Fruit fly (Drosophila melanogaster) whole organism, embryonic: ENCODE data around the gene Ice2.
A peak's percentile ranks its signal among the peaks of the same experiment; 100 is the strongest.

Source experiments
- Bdp1 ChIP-seq: fragments of 200-800 bp; sonication (Bioruptor generic); optimal IDR thresholded peaks from 3 replicates; lab custom pipeline; 2016; ENCODE audit warnings: missing biosample characterization, missing genetic modification characterization
- CG11723 ChIP-seq: fragments of 200-800 bp; sonication (Bioruptor generic); optimal IDR thresholded peaks from 2 replicates; lab custom pipeline; 2017; ENCODE audit warnings: missing biosample characterization, mild to moderate bottlenecking, missing genetic modification characterization
- CG12104 ChIP-seq: fragments of 200-800 bp; sonication (Bioruptor generic); optimal IDR thresholded peaks from 3 replicates; lab custom pipeline; 2016; ENCODE audit warnings: missing biosample characterization, missing genetic modification characterization
- CG12659 ChIP-seq: fragments of 200-800 bp; sonication (Bioruptor generic); optimal IDR thresholded peaks from 3 replicates; lab custom pipeline; 2017; ENCODE audit warnings: mild to moderate bottlenecking, missing biosample characterization, missing genetic modification reagents, missing genetic modification characterization
- CG13775 ChIP-seq: fragments of 200-800 bp; sonication (Bioruptor generic); optimal IDR thresholded peaks from 3 replicates; lab custom pipeline; 2017; ENCODE audit warnings: missing biosample characterization, mild to moderate bottlenecking, missing genetic modification characterization
- CG17361 ChIP-seq: fragments of 200-800 bp; sonication (Bioruptor generic); IDR thresholded peaks from 3 replicates; pipeline ENCODE4 v1.3.6; 2022; ENCODE audit warnings: missing biosample characterization, missing genetic modification characterization
- CG17385 ChIP-seq: fragments of 200-800 bp; sonication (Bioruptor generic); optimal IDR thresholded peaks from 3 replicates; lab custom pipeline; 2018; ENCODE audit warnings: missing biosample characterization, mild to moderate bottlenecking, missing genetic modification characterization
- CG17802 ChIP-seq: fragments of 200-800 bp; sonication (Bioruptor generic); optimal IDR thresholded peaks from 2 replicates; lab custom pipeline; 2018; ENCODE audit warnings: missing biosample characterization, mild to moderate bottlenecking, missing genetic modification characterization, moderate library complexity
- CG18011 ChIP-seq: fragments of 200-800 bp; sonication (Bioruptor generic); optimal IDR thresholded peaks from 2 replicates; lab custom pipeline; 2017; ENCODE audit warnings: missing biosample characterization, missing genetic modification characterization, mild to moderate bottlenecking, moderate library complexity, missing genotype
- CG18262 ChIP-seq: fragments of 200-800 bp; optimal IDR thresholded peaks from 3 replicates; lab custom pipeline; 2019; ENCODE audit warnings: missing biosample characterization, mild to moderate bottlenecking, missing genetic modification characterization, moderate library complexity
- CG1832 ChIP-seq: fragments of 200-800 bp; sonication (Bioruptor generic); optimal IDR thresholded peaks from 2 replicates; lab custom pipeline; 2017; ENCODE audit warnings: missing biosample characterization, mild to moderate bottlenecking, missing genetic modification characterization, inconsistent platforms
- CG18599 ChIP-seq: fragments of 200-800 bp; sonication (Bioruptor generic); optimal IDR thresholded peaks from 3 replicates; lab custom pipeline; 2017; ENCODE audit warnings: missing biosample characterization, missing genetic modification characterization, mild to moderate bottlenecking, moderate library complexity, missing genetic modification reagents
- CG2199 ChIP-seq: fragments of 200-800 bp; sonication (Bioruptor generic); IDR thresholded peaks from 3 replicates; pipeline ENCODE4 v1.3.6; 2022; ENCODE audit warnings: missing biosample characterization, missing genetic modification characterization
- CG2712 ChIP-seq: fragments of 200-800 bp; optimal IDR thresholded peaks from 3 replicates; lab custom pipeline; 2019; ENCODE audit warnings: missing biosample characterization, mild to moderate bottlenecking, missing genetic modification characterization, moderate library complexity
- CG31365 ChIP-seq: fragments of 200-800 bp; sonication (Bioruptor generic); optimal IDR thresholded peaks from 2 replicates; lab custom pipeline; 2018; ENCODE audit warnings: missing biosample characterization, mild to moderate bottlenecking, missing genetic modification characterization
- CG31441 ChIP-seq: fragments of 200-800 bp; sonication (Bioruptor generic); IDR thresholded peaks from 2 replicates; pipeline ENCODE4 v1.3.6; 2022; ENCODE audit warnings: missing biosample characterization, missing genetic modification characterization
- CG4617 ChIP-seq: fragments of 200-800 bp; sonication (Bioruptor generic); optimal IDR thresholded peaks from 3 replicates; lab custom pipeline; 2016; ENCODE audit warnings: missing biosample characterization, missing genetic modification characterization, borderline replicate concordance
- CG6175 ChIP-seq: fragments of 200-800 bp; sonication (Bioruptor generic); IDR thresholded peaks from 3 replicates; pipeline ENCODE4 v1.3.6; 2022; ENCODE audit warnings: missing biosample characterization, missing genetic modification characterization
- CG6272 ChIP-seq: fragments of 200-800 bp; sonication (Bioruptor generic); IDR thresholded peaks from 2 replicates; pipeline ENCODE4 v1.3.6; 2022; ENCODE audit warnings: missing biosample characterization, missing genetic modification characterization
- CG6765 ChIP-seq: fragments of 200-800 bp; sonication (Bioruptor generic); optimal IDR thresholded peaks from 3 replicates; lab custom pipeline; 2017; ENCODE audit warnings: missing biosample characterization, mild to moderate bottlenecking, missing genetic modification characterization
- CG6813 ChIP-seq: fragments of 200-800 bp; sonication (Bioruptor generic); optimal IDR thresholded peaks from 2 replicates; lab custom pipeline; 2017; ENCODE audit warnings: missing biosample characterization, missing genetic modification characterization, mild to moderate bottlenecking, moderate library complexity, missing genetic modification reagents
- CG8765 ChIP-seq: fragments of 200-800 bp; sonication (Bioruptor generic); IDR thresholded peaks from 2 replicates; pipeline ENCODE4 v1.3.6; 2022; ENCODE audit warnings: missing biosample characterization, missing genetic modification characterization
- CG9437 ChIP-seq: fragments of 200-800 bp; sonication (Bioruptor generic); optimal IDR thresholded peaks from 2 replicates; lab custom pipeline; 2018; ENCODE audit warnings: missing biosample characterization, mild to moderate bottlenecking, missing genetic modification characterization
- Camta ChIP-seq: fragments of 200-800 bp; sonication (Bioruptor generic); optimal IDR thresholded peaks from 2 replicates; lab custom pipeline; 2016; ENCODE audit warnings: missing biosample characterization, missing genetic modification characterization
- Deaf1 ChIP-seq: fragments of 200-800 bp; optimal IDR thresholded peaks from 3 replicates; lab custom pipeline; 2019; ENCODE audit warnings: missing biosample characterization, mild to moderate bottlenecking, missing genetic modification characterization, moderate library complexity
- Hr3 ChIP-seq: fragments of 200-800 bp; sonication (Bioruptor generic); optimal IDR thresholded peaks from 3 replicates; lab custom pipeline; 2016; ENCODE audit warnings: missing biosample characterization, missing genetic modification characterization
- Hsf ChIP-seq: fragments of 200-800 bp; sonication (Bioruptor generic); optimal IDR thresholded peaks from 3 replicates; lab custom pipeline; 2016; ENCODE audit warnings: missing biosample characterization, missing genetic modification characterization
- Max ChIP-seq: fragments of 200-800 bp; sonication (Bioruptor generic); optimal IDR thresholded peaks from 2 replicates; lab custom pipeline; 2016; ENCODE audit warnings: missing biosample characterization, mild to moderate bottlenecking, missing genetic modification characterization
- NC2α ChIP-seq: fragments of 200-800 bp; sonication (Bioruptor generic); optimal IDR thresholded peaks from 2 replicates; lab custom pipeline; 2016; ENCODE audit warnings: missing biosample characterization, missing genetic modification characterization
- TFAM ChIP-seq: fragments of 200-800 bp; sonication (Bioruptor generic); optimal IDR thresholded peaks from 2 replicates; lab custom pipeline; 2017; ENCODE audit warnings: missing biosample characterization, missing genetic modification characterization, inconsistent platforms
- btn ChIP-seq: fragments of 200-800 bp; sonication (Bioruptor generic); optimal IDR thresholded peaks from 2 replicates; lab custom pipeline; 2016; ENCODE audit warnings: missing biosample characterization, missing genetic modification characterization
- dm ChIP-seq: fragments of 200-800 bp; sonication (Bioruptor generic); optimal IDR thresholded peaks from 3 replicates; lab custom pipeline; 2016; ENCODE audit warnings: missing biosample characterization, missing genetic modification characterization
- dpn ChIP-seq, 2 experiments: fragments of 200-800 bp; sonication (Bioruptor generic); optimal IDR thresholded peaks; 3 replicates each; lab custom pipeline; 2016; ENCODE audit warnings: missing biosample characterization in 2 of 2, missing genetic modification characterization in 2 of 2
- emc ChIP-seq: fragments of 200-800 bp; sonication (Bioruptor generic); optimal IDR thresholded peaks from 2 replicates; lab custom pipeline; 2016; ENCODE audit warnings: missing biosample characterization, missing genetic modification characterization
- gem ChIP-seq: fragments of 200-800 bp; sonication (Bioruptor generic); optimal IDR thresholded peaks from 2 replicates; lab custom pipeline; 2019; ENCODE audit warnings: missing biosample characterization, mild to moderate bottlenecking, missing genetic modification characterization, moderate library complexity
- gfzf ChIP-seq: fragments of 200-800 bp; sonication (Bioruptor generic); optimal IDR thresholded peaks from 2 replicates; lab custom pipeline; 2016; ENCODE audit warnings: missing biosample characterization, mild to moderate bottlenecking, missing genetic modification characterization, moderate library complexity
- ham ChIP-seq: fragments of 200-800 bp; sonication (Bioruptor generic); IDR thresholded peaks from 2 replicates; pipeline ENCODE4 v1.3.6; 2022; ENCODE audit warnings: missing biosample characterization, missing genetic modification characterization
- inv ChIP-seq: fragments of 200-800 bp; sonication (Bioruptor generic); IDR thresholded peaks from 2 replicates; pipeline ENCODE4 v1.3.6; 2022; ENCODE audit warnings: missing biosample characterization, missing genetic modification characterization; ENCODE audit not compliant: partially characterized antibody
- nom ChIP-seq: fragments of 200-800 bp; sonication (Bioruptor generic); optimal IDR thresholded peaks from 2 replicates; lab custom pipeline; 2017; ENCODE audit warnings: missing biosample characterization, missing genetic modification characterization, mild to moderate bottlenecking, moderate library complexity, missing genetic modification reagents
- pb ChIP-seq: fragments of 200-800 bp; sonication (Bioruptor generic); optimal IDR thresholded peaks from 3 replicates; lab custom pipeline; 2016; ENCODE audit warnings: missing biosample characterization, missing genetic modification characterization
- pho ChIP-seq: fragments of 200-800 bp; sonication (Bioruptor generic); optimal IDR thresholded peaks from 2 replicates; lab custom pipeline; 2016; ENCODE audit warnings: missing biosample characterization, missing genetic modification characterization
- pita ChIP-seq: fragments of 200-800 bp; sonication (Bioruptor generic); optimal IDR thresholded peaks from 2 replicates; lab custom pipeline; 2017; ENCODE audit warnings: missing biosample characterization, mild to moderate bottlenecking, missing genetic modification characterization
- row ChIP-seq: fragments of 200-800 bp; sonication (Bioruptor generic); IDR thresholded peaks from 3 replicates; pipeline ENCODE4 v1.3.6; 2022; ENCODE audit warnings: missing biosample characterization, missing genetic modification characterization
- sens-2 ChIP-seq: fragments of 200-800 bp; sonication (Bioruptor generic); IDR thresholded peaks from 2 replicates; pipeline ENCODE4 v1.3.6; 2022; ENCODE audit warnings: missing biosample characterization, missing genetic modification characterization
- slbo ChIP-seq: fragments of 200-800 bp; sonication (Bioruptor generic); IDR thresholded peaks from 2 replicates; pipeline ENCODE4 v1.3.6; 2022; ENCODE audit warnings: missing biosample characterization, missing genetic modification characterization
- sna ChIP-seq: fragments of 200-800 bp; sonication (Bioruptor generic); IDR thresholded peaks from 2 replicates; pipeline ENCODE4 v1.3.6; 2022; ENCODE audit warnings: missing biosample characterization, missing genetic modification characterization; ENCODE audit not compliant: partially characterized antibody
- tna ChIP-seq: fragments of 200-800 bp; sonication (Bioruptor generic); IDR thresholded peaks from 2 replicates; pipeline ENCODE4 v1.3.6; 2022; ENCODE audit warnings: missing biosample characterization, missing genetic modification characterization; ENCODE audit not compliant: partially characterized antibody
- toy ChIP-seq: fragments of 200-800 bp; sonication (Bioruptor generic); IDR thresholded peaks from 2 replicates; pipeline ENCODE4 v1.3.6; 2022; ENCODE audit warnings: missing biosample characterization, missing genetic modification characterization
- unpg ChIP-seq: fragments of 200-800 bp; sonication (Bioruptor generic); optimal IDR thresholded peaks from 3 replicates; lab custom pipeline; 2018; ENCODE audit warnings: missing biosample characterization, mild to moderate bottlenecking, missing genetic modification characterization, moderate library complexity

The Ice2 gene

DNA sequence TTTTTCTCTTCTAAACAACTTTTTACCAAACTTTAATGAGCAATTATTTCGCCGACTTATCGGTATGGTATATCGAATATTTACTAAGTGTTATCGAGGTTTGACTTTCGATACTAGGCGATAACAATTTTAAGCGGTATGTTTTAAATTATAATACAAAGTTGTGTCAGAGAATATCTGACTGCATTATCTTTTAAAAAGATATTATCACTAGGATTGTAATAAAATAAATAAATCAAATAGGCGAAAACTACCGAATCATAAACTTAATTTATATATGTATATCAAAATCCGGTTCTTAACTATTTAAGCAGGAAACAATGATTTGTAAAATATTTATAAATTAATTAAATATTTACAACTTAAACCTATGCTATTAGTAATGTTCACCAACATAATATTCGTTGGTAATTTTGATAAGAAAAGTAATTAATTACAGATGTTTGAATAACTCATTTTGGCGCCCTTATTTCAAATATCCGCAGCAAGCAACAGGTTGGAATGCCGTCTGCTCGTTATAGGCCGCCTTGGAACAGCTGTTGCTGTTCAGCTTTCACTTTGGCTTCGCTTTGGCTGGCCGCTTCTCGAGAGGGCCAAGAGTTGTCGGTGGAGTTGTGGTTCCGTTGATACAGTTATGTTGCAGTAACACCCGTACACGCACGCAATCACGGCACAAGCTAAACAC, 22.0 kb upstream of the Ice2 start, which contains the start of the genes Sec15 and rtet (continued):
- TF ChIP-seq CG8765 (no peak), tna (peak; percentile 24), Camta (GFP tag; lab: Kevin White, UChicago) (no peak), CG17802 (tag; lab: Kevin White, UChicago) (peak; percentile 49), CG17361 (GFP tag; lab: Robert Waterston, UW) (peak; percentile 31; the same call in 1 of the 3 replicates), CG18599 (peak; percentile 70), CG4617 (GFP tag; lab: Kevin White, UChicago) (peak; percentile 17), ham (no peak), CG31365 (tag; lab: Kevin White, UChicago) (no peak), sens-2 (GFP tag; lab: Robert Waterston, UW) (peak; percentile 34; the same call in 1 of the 2 replicates), CG6175 (GFP tag; lab: Robert Waterston, UW) (no peak), CG13775 (GFP tag; lab: Kevin White, UChicago) (peak; percentile 88), CG31441 (GFP tag; lab: Robert Waterston, UW) (peak; percentile 55), row (GFP tag; lab: Robert Waterston, UW) (peak; percentile 53; the same call in 2 of the 3 replicates), NC2α (no peak), dpn (GFP tag; optimal IDR thresholded peaks at IDR 0.05; lab: Kevin White, UChicago) (peak in 1 of 2 experiments; percentile 72), pita (GFP tag; lab: Kevin White, UChicago) (no peak), gfzf (no peak), TFAM (GFP tag; lab: Kevin White, UChicago) (no peak), Hr3 (GFP tag; lab: Kevin White, UChicago) (peak; percentile 60), CG17385 (peak; percentile 46), CG6272 (GFP tag; lab: Robert Waterston, UW) (peak; percentile 64), Max (GFP tag; lab: Kevin White, UChicago) (peak; percentile 52), CG12659 (GFP tag; lab: Kevin White, UChicago) (peak; percentile 70), CG12104 (GFP tag; lab: Kevin White, UChicago) (peak; percentile 21), toy (no peak), emc (GFP tag; lab: Kevin White, UChicago) (no peak), dm (GFP tag; lab: Kevin White, UChicago) (peak; percentile 24), CG6765 (GFP tag; lab: Kevin White, UChicago) (peak; percentile 25), CG6813 (GFP tag; lab: Kevin White, UChicago) (no peak), CG2712 (tag; lab: Kevin White, UChicago) (peak; percentile 72), Hsf (peak; percentile 60), pho (GFP tag; lab: Kevin White, UChicago) (peak; percentile 42), inv (GFP tag; lab: Robert Waterston, UW) (peak; percentile 48), CG9437 (peak; percentile 50), pb (GFP tag; lab: Kevin White, UChicago) (no peak), Deaf1 (no peak), CG1832 (GFP tag; lab: Kevin White, UChicago) (no peak), Bdp1 (GFP tag; lab: Kevin White, UChicago) (peak; percentile 10), CG18011 (GFP tag; lab: Kevin White, UChicago) (peak; percentile 17), CG11723 (GFP tag; lab: Kevin White, UChicago) (peak; percentile 60), unpg (GFP tag; lab: Kevin White, UChicago) (peak; percentile 36), CG2199 (GFP tag; lab: Robert Waterston, UW) (no peak), sna (GFP tag; lab: Robert Waterston, UW) (peak; percentile 59), gem (peak; percentile 80), slbo (GFP tag; lab: Robert Waterston, UW) (peak; percentile 70), nom (peak; percentile 37), CG18262 (peak; percentile 54), btn (GFP tag; lab: Kevin White, UChicago) (no peak)
